Worm (Caenorhabditis elegans) whole organism, early embryonic: ENCODE results near the gene gop-1.

Experiments
- B0310.2 ChIP-seq: sonication (generic microtip); optimal IDR thresholded peaks from 2 replicates; lab custom pipeline; 2016; ENCODE audit warnings: mild to moderate bottlenecking, missing genetic modification characterization, missing compliant biosample characterization
- F13C5.2 ChIP-seq: sonication (generic microtip); optimal IDR thresholded peaks from 2 replicates; lab custom pipeline; 2017; ENCODE audit warnings: mild to moderate bottlenecking, missing genetic modification characterization, inconsistent platforms, missing compliant biosample characterization
- aly-1 ChIP-seq: sonication (generic microtip); optimal IDR thresholded peaks from 2 replicates; lab custom pipeline; 2016; ENCODE audit warnings: missing genetic modification characterization, missing compliant biosample characterization
- ama-1 ChIP-seq: fragments of 150-350 bp; optimal IDR thresholded peaks from 2 replicates; lab custom pipeline; 2014
- ceh-13 ChIP-seq: fragments of 200-800 bp; sonication (Bioruptor generic); optimal IDR thresholded peaks from 2 replicates; lab custom pipeline; 2018; ENCODE audit warnings: mild to moderate bottlenecking, missing genetic modification characterization, missing compliant biosample characterization
- ceh-36 ChIP-seq: sonication (generic microtip); optimal IDR thresholded peaks from 2 replicates; lab custom pipeline; 2016; ENCODE audit warnings: missing genetic modification characterization, inconsistent platforms, missing compliant biosample characterization
- ets-7 ChIP-seq: sonication (generic microtip); optimal IDR thresholded peaks from 2 replicates; lab custom pipeline; 2016; ENCODE audit warnings: missing genotype, missing genetic modification characterization, missing compliant biosample characterization
- flt-1 ChIP-seq: fragments of 200-800 bp; sonication (Bioruptor generic); IDR thresholded peaks from 2 replicates; pipeline ENCODE4 v1.3.6; 2022; ENCODE audit warnings: missing genetic modification characterization, missing compliant biosample characterization
- hmbx-1 ChIP-seq: sonication (generic microtip); optimal IDR thresholded peaks from 2 replicates; lab custom pipeline; 2016; ENCODE audit warnings: mild to moderate bottlenecking, missing genetic modification characterization, missing compliant biosample characterization
- hmg-4 ChIP-seq: fragments of 200-800 bp; sonication (Bioruptor generic); optimal IDR thresholded peaks from 2 replicates; lab custom pipeline; 2018; ENCODE audit warnings: mild to moderate bottlenecking, missing genetic modification characterization, missing compliant biosample characterization
- hnd-1 ChIP-seq: sonication (generic microtip); optimal IDR thresholded peaks from 2 replicates; lab custom pipeline; 2016; ENCODE audit warnings: missing genetic modification characterization, missing compliant biosample characterization
- pes-1 ChIP-seq: fragments of 200-800 bp; sonication (Bioruptor generic); IDR thresholded peaks from 2 replicates; pipeline ENCODE4 v1.3.6; 2022; ENCODE audit warnings: missing genetic modification reagents, missing genetic modification characterization, missing compliant biosample characterization
- scrt-1 ChIP-seq: fragments of 200-800 bp; sonication (Bioruptor generic); IDR thresholded peaks from 2 replicates; pipeline ENCODE4 v1.3.6; 2022; ENCODE audit warnings: missing genetic modification characterization, missing compliant biosample characterization
- sea-1 ChIP-seq: fragments of 200-800 bp; sonication (Bioruptor generic); conservative IDR thresholded peaks from 2 replicates; pipeline ENCODE4 v1.3.6; 2022; ENCODE audit warnings: missing genetic modification characterization, missing compliant biosample characterization
- tbx-11 ChIP-seq: fragments of 200-800 bp; sonication (Bioruptor generic); IDR thresholded peaks from 2 replicates; pipeline ENCODE4 v1.3.6; 2022; ENCODE audit warnings: missing genetic modification characterization, missing compliant biosample characterization
- tbx-37 ChIP-seq: fragments of 200-800 bp; sonication (Bioruptor generic); conservative IDR thresholded peaks from 2 replicates; pipeline ENCODE4 v1.3.6; 2022; ENCODE audit warnings: missing genetic modification reagents, missing genetic modification characterization, missing compliant biosample characterization
- tra-4 ChIP-seq: sonication (generic microtip); optimal IDR thresholded peaks from 2 replicates; lab custom pipeline; 2017; ENCODE audit warnings: missing genetic modification characterization, missing compliant biosample characterization

gop-1 gene

ce11 chrIII:5217511-5217910 lies 36.7 kb upstream of the gop-1 start, which contains the start of gene cutl-19:
cutl-19 (minus strand) TSS chrIII:5217611.
- TF ChIP-seq sea-1 (no peak), F13C5.2 (tag; lab: Kevin White, UChicago) (no peak), scrt-1 (GFP tag; lab: Robert Waterston, UW) (no peak), aly-1 (no peak), tbx-11 (GFP tag; lab: Robert Waterston, UW) (no peak), tra-4 (tag; lab: Kevin White, UChicago) (no peak), hmbx-1 (tag; lab: Kevin White, UChicago) (no peak), ceh-13 (GFP tag; lab: Kevin White, UChicago) (no peak), flt-1 (no peak), pes-1 (GFP tag; lab: Robert Waterston, UW) (no peak), hmg-4 (GFP tag; lab: Kevin White, UChicago) (no peak), tbx-37 (GFP tag; lab: Robert Waterston, UW) (no peak), ama-1 (lab: Kevin White, UChicago) (no peak), ets-7 (no peak), B0310.2 (tag; lab: Kevin White, UChicago) (no peak), hnd-1 (tag; lab: Kevin White, UChicago) (no peak), ceh-36 (tag; lab: Kevin White, UChicago) (no peak)

- TF ChIP-seq ama-1 (lab: Kevin White, UChicago) (no peak), scrt-1 (GFP tag; lab: Robert Waterston, UW) (no peak), flt-1 (no peak), aly-1 (no peak), B0310.2 (tag; lab: Kevin White, UChicago) (no peak), hnd-1 (tag; lab: Kevin White, UChicago) (no peak), F13C5.2 (tag; lab: Kevin White, UChicago) (no peak), hmbx-1 (tag; lab: Kevin White, UChicago) (no peak), tbx-37 (GFP tag; lab: Robert Waterston, UW) (no peak), sea-1 (no peak), ets-7 (no peak), tra-4 (tag; lab: Kevin White, UChicago) (no peak)
These were observed 35.6 kb upstream of the gop-1 start, which contains the start of gene ZC155.2 for ce11 chrIII:5218687-5219086. ZC155.2 (plus strand) TSS chrIII:5218987.

- TF ChIP-seq tbx-37 (GFP tag; lab: Robert Waterston, UW): no peak
- no peak for TF ChIP-seq tra-4 (tag; lab: Kevin White, UChicago)
- no peak for TF ChIP-seq tbx-11 (GFP tag; lab: Robert Waterston, UW)
- TF ChIP-seq F13C5.2 (tag; lab: Kevin White, UChicago): no peak
- no peak for TF ChIP-seq hmg-4 (GFP tag; lab: Kevin White, UChicago)
- no peak for TF ChIP-seq sea-1
- TF ChIP-seq hmbx-1 (tag; lab: Kevin White, UChicago): no peak
- TF ChIP-seq pes-1 (GFP tag; lab: Robert Waterston, UW): no peak
- TF ChIP-seq ets-7: no peak
- TF ChIP-seq B0310.2 (tag; lab: Kevin White, UChicago): no peak
- TF ChIP-seq flt-1: no peak
- TF ChIP-seq scrt-1 (GFP tag; lab: Robert Waterston, UW): no peak
- TF ChIP-seq ceh-13 (GFP tag; lab: Kevin White, UChicago): no peak
- TF ChIP-seq hnd-1 (tag; lab: Kevin White, UChicago): no peak
- TF ChIP-seq aly-1: no peak
- TF ChIP-seq ama-1 (lab: Kevin White, UChicago): no peak
- no peak for TF ChIP-seq ceh-36 (tag; lab: Kevin White, UChicago)
These were observed 32.4 kb upstream of the gop-1 start for ce11 chrIII:5221820-5222219.

ce11 chrIII:5222777-5223176 lies 31.5 kb upstream of the gop-1 start:
- TF ChIP-seq ets-7: no peak

- TF ChIP-seq aly-1 (no peak), pes-1 (GFP tag; lab: Robert Waterston, UW) (no peak), tra-4 (tag; lab: Kevin White, UChicago) (no peak), tbx-11 (GFP tag; lab: Robert Waterston, UW) (no peak), hmg-4 (GFP tag; lab: Kevin White, UChicago) (no peak)
These were observed 29.3 kb upstream of the gop-1 start for ce11 chrIII:5224908-5225307.

ce11 chrIII:5225321-5225720 lies 28.9 kb upstream of the gop-1 start, which contains the start of gene nex-1:
nex-1 (plus strand) TSS chrIII:5225621.
- no peak for TF ChIP-seq B0310.2 (tag; lab: Kevin White, UChicago)
- no peak for TF ChIP-seq ets-7
- no peak for TF ChIP-seq hnd-1 (tag; lab: Kevin White, UChicago)
- TF ChIP-seq flt-1: no peak
- TF ChIP-seq pes-1 (GFP tag; lab: Robert Waterston, UW): no peak
- TF ChIP-seq sea-1: no peak
- TF ChIP-seq hmg-4 (GFP tag; lab: Kevin White, UChicago): no peak
- no peak for TF ChIP-seq ama-1 (lab: Kevin White, UChicago)
- TF ChIP-seq ceh-36 (tag; lab: Kevin White, UChicago): no peak
- no peak for TF ChIP-seq hmbx-1 (tag; lab: Kevin White, UChicago)
- TF ChIP-seq F13C5.2 (tag; lab: Kevin White, UChicago): no peak
- no peak for TF ChIP-seq ceh-13 (GFP tag; lab: Kevin White, UChicago)
- TF ChIP-seq tra-4 (tag; lab: Kevin White, UChicago): no peak
- TF ChIP-seq aly-1: no peak
- TF ChIP-seq tbx-11 (GFP tag; lab: Robert Waterston, UW): no peak
- no peak for TF ChIP-seq scrt-1 (GFP tag; lab: Robert Waterston, UW)
- TF ChIP-seq tbx-37 (GFP tag; lab: Robert Waterston, UW): no peak

- TF ChIP-seq F13C5.2 (tag; lab: Kevin White, UChicago): peak; percentile 75
- TF ChIP-seq flt-1: no peak
- TF ChIP-seq hmg-4 (GFP tag; lab: Kevin White, UChicago): peak; percentile 14
- TF ChIP-seq hnd-1 (tag; lab: Kevin White, UChicago): no peak
- peak; percentile 51; the same call in 1 of the 2 replicates for TF ChIP-seq pes-1 (GFP tag; lab: Robert Waterston, UW)
- no peak for TF ChIP-seq B0310.2 (tag; lab: Kevin White, UChicago)
These were observed 26.3 kb upstream of the gop-1 start, which contains the start of the genes C34E10.12, C34E10.10 and atp-2 for ce11 chrIII:5227831-5228467. C34E10.12 (minus strand) TSS chrIII:5227881. C34E10.10 (minus strand) TSS chrIII:5227884. atp-2 (plus strand) TSS chrIII:5228417.
